Fruit fly (Drosophila melanogaster) whole organism, embryonic: ENCODE measurements around the gene Prx5.

ENCODE experiments used
- Ada2b ChIP-seq: fragments of 200-800 bp; sonication (Bioruptor generic); IDR thresholded peaks from 2 replicates; pipeline ENCODE4 v1.3.6; 2022; ENCODE audit warnings: missing biosample characterization, missing genetic modification characterization
- Asciz ChIP-seq: fragments of 200-800 bp; sonication (Bioruptor generic); optimal IDR thresholded peaks from 2 replicates; lab custom pipeline; 2017; ENCODE audit warnings: missing biosample characterization, mild to moderate bottlenecking, missing genetic modification characterization, missing genetic modification reagents
- Blimp-1 ChIP-seq: fragments of 200-800 bp; sonication (Bioruptor generic); optimal IDR thresholded peaks from 3 replicates; lab custom pipeline; 2018; ENCODE audit warnings: missing biosample characterization, missing genetic modification characterization, mild to moderate bottlenecking, moderate library complexity, missing genetic modification reagents
- CG12744 ChIP-seq: fragments of 200-800 bp; sonication (Bioruptor generic); optimal IDR thresholded peaks from 2 replicates; lab custom pipeline; 2016; ENCODE audit warnings: missing biosample characterization, missing genetic modification characterization
- CG14667 ChIP-seq: fragments of 200-800 bp; sonication (Bioruptor generic); IDR thresholded peaks from 2 replicates; pipeline ENCODE4 v1.3.6; 2022; ENCODE audit warnings: missing biosample characterization, missing genetic modification characterization
- CG1529 ChIP-seq: fragments of 200-800 bp; sonication (Bioruptor generic); optimal IDR thresholded peaks from 3 replicates; lab custom pipeline; 2018; ENCODE audit warnings: missing biosample characterization, missing genetic modification characterization
- CG17328 ChIP-seq: fragments of 200-800 bp; sonication (Bioruptor generic); IDR thresholded peaks from 2 replicates; pipeline ENCODE4 v1.3.6; 2022; ENCODE audit warnings: missing biosample characterization, missing genetic modification characterization
- CG2202 ChIP-seq: fragments of 200-800 bp; sonication (Bioruptor generic); optimal IDR thresholded peaks from 2 replicates; lab custom pipeline; 2018; ENCODE audit warnings: missing biosample characterization, mild to moderate bottlenecking, missing genetic modification characterization
- CG4707 ChIP-seq: fragments of 200-800 bp; sonication (Bioruptor generic); optimal IDR thresholded peaks from 2 replicates; lab custom pipeline; 2018; ENCODE audit warnings: missing biosample characterization, mild to moderate bottlenecking, missing genetic modification characterization, moderate library complexity
- CG6175 ChIP-seq: fragments of 200-800 bp; sonication (Bioruptor generic); IDR thresholded peaks from 3 replicates; pipeline ENCODE4 v1.3.6; 2022; ENCODE audit warnings: missing biosample characterization, missing genetic modification characterization
- CG6791 ChIP-seq: fragments of 200-800 bp; sonication (Bioruptor generic); IDR thresholded peaks from 3 replicates; pipeline ENCODE4 v1.3.6; 2022; ENCODE audit warnings: missing biosample characterization, missing genetic modification characterization; ENCODE audit not compliant: partially characterized antibody
- Dp ChIP-seq: fragments of 200-800 bp; sonication (Bioruptor generic); optimal IDR thresholded peaks from 2 replicates; lab custom pipeline; 2018; ENCODE audit warnings: missing biosample characterization, mild to moderate bottlenecking, missing genetic modification characterization, moderate library complexity
- E2f2 ChIP-seq: fragments of 200-800 bp; sonication (Bioruptor generic); IDR thresholded peaks from 2 replicates; pipeline ENCODE4 v1.3.6; 2022; ENCODE audit warnings: missing biosample characterization, missing genetic modification characterization
- H15 ChIP-seq: fragments of 200-800 bp; sonication (Bioruptor generic); IDR thresholded peaks from 3 replicates; pipeline ENCODE4 v1.3.6; 2022; ENCODE audit warnings: missing biosample characterization, missing genetic modification characterization
- HLH54F ChIP-seq: fragments of 200-800 bp; sonication (Bioruptor generic); optimal IDR thresholded peaks from 3 replicates; lab custom pipeline; 2016; ENCODE audit warnings: missing biosample characterization, missing genetic modification characterization
- Hey ChIP-seq: fragments of 200-800 bp; sonication (Bioruptor generic); optimal IDR thresholded peaks from 3 replicates; lab custom pipeline; 2018; ENCODE audit warnings: missing biosample characterization, mild to moderate bottlenecking, missing genetic modification characterization
- Lhr ChIP-seq: fragments of 200-800 bp; sonication (Bioruptor generic); optimal IDR thresholded peaks from 3 replicates; lab custom pipeline; 2017; ENCODE audit warnings: mild to moderate bottlenecking, missing biosample characterization, missing genetic modification reagents, missing genetic modification characterization
- Nf-YC ChIP-seq: fragments of 200-800 bp; optimal IDR thresholded peaks from 3 replicates; lab custom pipeline; 2019; ENCODE audit warnings: missing biosample characterization, mild to moderate bottlenecking, missing genetic modification characterization, moderate library complexity
- Sox102F ChIP-seq: fragments of 200-800 bp; sonication (Bioruptor generic); optimal IDR thresholded peaks from 2 replicates; lab custom pipeline; 2018; ENCODE audit warnings: missing biosample characterization, mild to moderate bottlenecking, missing genetic modification characterization, moderate library complexity
- Ssrp ChIP-seq: fragments of 200-800 bp; sonication (Bioruptor generic); optimal IDR thresholded peaks from 2 replicates; lab custom pipeline; 2018; ENCODE audit warnings: missing biosample characterization, mild to moderate bottlenecking, missing genetic modification characterization, moderate library complexity
- TFAM ChIP-seq: fragments of 200-800 bp; sonication (Bioruptor generic); optimal IDR thresholded peaks from 2 replicates; lab custom pipeline; 2017; ENCODE audit warnings: missing biosample characterization, missing genetic modification characterization, inconsistent platforms
- Taf1 ChIP-seq: fragments of 200-800 bp; sonication (Bioruptor generic); IDR thresholded peaks from 2 replicates; pipeline ENCODE4 v1.3.6; 2022; ENCODE audit warnings: missing biosample characterization, missing genetic modification characterization
- Tbp ChIP-seq: fragments of >200 bp; optimal IDR thresholded peaks from 2 replicates; lab custom pipeline; 2018; ENCODE audit warnings: missing biosample characterization, missing genetic modification characterization
- az2 ChIP-seq: fragments of 200-800 bp; sonication (Bioruptor generic); optimal IDR thresholded peaks from 3 replicates; lab custom pipeline; 2016; ENCODE audit warnings: missing biosample characterization, missing genetic modification characterization
- bab2 ChIP-seq: fragments of 200-800 bp; sonication (Bioruptor generic); optimal IDR thresholded peaks from 2 replicates; lab custom pipeline; 2016; ENCODE audit warnings: missing biosample characterization, missing genetic modification characterization
- btn ChIP-seq: fragments of 200-800 bp; sonication (Bioruptor generic); optimal IDR thresholded peaks from 2 replicates; lab custom pipeline; 2016; ENCODE audit warnings: missing biosample characterization, missing genetic modification characterization
- cad ChIP-seq: fragments of >200 bp; optimal IDR thresholded peaks from 2 replicates; lab custom pipeline; 2017; ENCODE audit warnings: missing biosample characterization, missing genetic modification characterization
- da ChIP-seq: fragments of 200-800 bp; sonication (Bioruptor generic); optimal IDR thresholded peaks from 2 replicates; lab custom pipeline; 2016; ENCODE audit warnings: missing biosample characterization, missing genetic modification characterization
- dpn ChIP-seq, 2 experiments: fragments of 200-800 bp; sonication (Bioruptor generic); optimal IDR thresholded peaks; 3 replicates each; lab custom pipeline; 2016; ENCODE audit warnings: missing biosample characterization in 2 of 2, missing genetic modification characterization in 2 of 2
- eyg ChIP-seq: fragments of 200-800 bp; sonication (Bioruptor generic); optimal IDR thresholded peaks from 3 replicates; lab custom pipeline; 2016; ENCODE audit warnings: missing biosample characterization, missing genetic modification characterization
- fd64A ChIP-seq: fragments of 200-800 bp; sonication (Bioruptor generic); optimal IDR thresholded peaks from 3 replicates; lab custom pipeline; 2018; ENCODE audit warnings: missing biosample characterization, mild to moderate bottlenecking, missing genetic modification characterization
- gro ChIP-seq: fragments of 200-800 bp; sonication (Bioruptor generic); optimal IDR thresholded peaks from 2 replicates; lab custom pipeline; 2016; ENCODE audit warnings: missing biosample characterization, missing genetic modification characterization
- h ChIP-seq: fragments of >200 bp; optimal IDR thresholded peaks from 2 replicates; lab custom pipeline; 2017
- inv ChIP-seq: fragments of 200-800 bp; sonication (Bioruptor generic); IDR thresholded peaks from 2 replicates; pipeline ENCODE4 v1.3.6; 2022; ENCODE audit warnings: missing biosample characterization, missing genetic modification characterization; ENCODE audit not compliant: partially characterized antibody
- knrl ChIP-seq: fragments of 200-800 bp; sonication (Bioruptor generic); IDR thresholded peaks from 3 replicates; pipeline ENCODE4 v1.3.6; 2022; ENCODE audit warnings: missing biosample characterization, missing genetic modification characterization; ENCODE audit not compliant: partially characterized antibody
- luna ChIP-seq: fragments of 200-800 bp; sonication (Bioruptor generic); optimal IDR thresholded peaks from 2 replicates; lab custom pipeline; 2016; ENCODE audit warnings: missing biosample characterization, missing genetic modification characterization
- prd ChIP-seq, 3 experiments: fragments of >200 bp in 2 of 3; fragments of 200-800 bp in 1 of 3; sonication (Bioruptor generic) in 1 of 3; optimal IDR thresholded peaks in 2 of 3; IDR thresholded peaks in 1 of 3; 2 replicates in 2 of 3; 3 replicates in 1 of 3; pipeline versions ENCODE4 v1.3.6 to Lab custom; 2017 to 2022; ENCODE audit warnings: missing biosample characterization in 1 of 3, missing genetic modification characterization in 1 of 3
- pum ChIP-seq: fragments of 200-800 bp; sonication (Bioruptor generic); optimal IDR thresholded peaks from 2 replicates; lab custom pipeline; 2016; ENCODE audit warnings: missing biosample characterization, missing genetic modification characterization
- shn ChIP-seq: fragments of 200-800 bp; sonication (Bioruptor generic); optimal IDR thresholded peaks from 3 replicates; lab custom pipeline; 2016; ENCODE audit warnings: missing biosample characterization, missing genetic modification characterization
- slbo ChIP-seq: fragments of 200-800 bp; sonication (Bioruptor generic); IDR thresholded peaks from 2 replicates; pipeline ENCODE4 v1.3.6; 2022; ENCODE audit warnings: missing biosample characterization, missing genetic modification characterization
- ssp ChIP-seq: fragments of 200-800 bp; sonication (Bioruptor generic); IDR thresholded peaks from 2 replicates; pipeline ENCODE4 v1.3.6; 2022; ENCODE audit warnings: missing biosample characterization, missing genetic modification characterization
- stwl ChIP-seq: fragments of 200-800 bp; sonication (Bioruptor generic); optimal IDR thresholded peaks from 3 replicates; lab custom pipeline; 2018; ENCODE audit warnings: missing biosample characterization, mild to moderate bottlenecking, missing genetic modification characterization, moderate library complexity
- trem ChIP-seq: fragments of 200-800 bp; optimal IDR thresholded peaks from 3 replicates; lab custom pipeline; 2019; ENCODE audit warnings: missing biosample characterization, mild to moderate bottlenecking, missing genetic modification characterization, moderate library complexity
- trh ChIP-seq: fragments of 200-800 bp; sonication (Bioruptor generic); optimal IDR thresholded peaks from 2 replicates; lab custom pipeline; 2016; ENCODE audit warnings: missing biosample characterization, missing genetic modification characterization
- twi ChIP-seq: fragments of 200-800 bp; optimal IDR thresholded peaks from 2 replicates; lab custom pipeline; 2019; ENCODE audit warnings: missing biosample characterization, mild to moderate bottlenecking, missing genetic modification characterization, moderate library complexity
- usp ChIP-seq: fragments of >200 bp; optimal IDR thresholded peaks from 2 replicates; lab custom pipeline; 2017; ENCODE audit warnings: missing biosample characterization, missing genetic modification characterization
- z ChIP-seq: fragments of 200-800 bp; sonication (Bioruptor generic); IDR thresholded peaks from 3 replicates; pipeline ENCODE4 v1.3.6; 2022; ENCODE audit warnings: missing biosample characterization, missing genetic modification characterization
- zen2 ChIP-seq: fragments of 200-800 bp; sonication (Bioruptor generic); IDR thresholded peaks from 3 replicates; pipeline ENCODE4 v1.3.6; 2022; ENCODE audit warnings: missing biosample characterization, missing genetic modification characterization; ENCODE audit not compliant: partially characterized antibody

Gene Prx5

dm6 chr3R:18171983-18172967 is 5.2 kb upstream of the Prx5 start (continued):
- TF ChIP-seq z (GFP tag; lab: Robert Waterston, UW) = 0 out of 3 replicates have a peak, but pooled peaks have one; percentile 7
- peak; percentile 74 for TF ChIP-seq Lhr (GFP tag; lab: Kevin White, UChicago)
- peak; percentile 75 for TF ChIP-seq H15 (GFP tag; lab: Robert Waterston, UW)
- peak; percentile 74 for TF ChIP-seq btn (GFP tag; lab: Kevin White, UChicago)
- peak; percentile 84 for TF ChIP-seq Ada2b
- peak; percentile 73 for TF ChIP-seq Taf1
- peak; percentile 73 for TF ChIP-seq gro (GFP tag; lab: Kevin White, UChicago)
- TF ChIP-seq prd (optimal IDR thresholded peaks at IDR 0.05; lab: Kevin White, UChicago) = no peak
- TF ChIP-seq prd (GFP tag; IDR thresholded peaks at IDR 0.05; lab: Robert Waterston, UW) = peak; percentile 93
- TF ChIP-seq knrl = no peak
- peak; percentile 52 for TF ChIP-seq Hey (tag; lab: Kevin White, UChicago)
- TF ChIP-seq cad (GFP tag; lab: Kevin White, UChicago) = no peak
- TF ChIP-seq CG14667 (GFP tag; lab: Robert Waterston, UW) = peak; percentile 79
- TF ChIP-seq zen2 (GFP tag; lab: Robert Waterston, UW) = no peak
- peak; percentile 79 for TF ChIP-seq fd64A (GFP tag; lab: Kevin White, UChicago)
- peak; percentile 71 for TF ChIP-seq trh (GFP tag; lab: Kevin White, UChicago)
- no peak for TF ChIP-seq inv
- TF ChIP-seq usp (GFP tag; lab: Kevin White, UChicago) = no peak
- TF ChIP-seq Blimp-1 (GFP tag; lab: Kevin White, UChicago) = peak; percentile 91
- peak; percentile 86 for TF ChIP-seq twi (tag; lab: Kevin White, UChicago)
- TF ChIP-seq E2f2 (GFP tag; lab: Robert Waterston, UW) = peak; percentile 66
- peak; percentile 56 for TF ChIP-seq TFAM (GFP tag; lab: Kevin White, UChicago)
- peak; percentile 52 for TF ChIP-seq luna (GFP tag; lab: Kevin White, UChicago)
- peak; percentile 95 for TF ChIP-seq Asciz (GFP tag; lab: Kevin White, UChicago)
- peak; percentile 86 for TF ChIP-seq Nf-YC (tag; lab: Kevin White, UChicago)
- TF ChIP-seq dpn (GFP tag; optimal IDR thresholded peaks at IDR 0.05; lab: Kevin White, UChicago) = peak; percentile 93
- TF ChIP-seq ssp (GFP tag; lab: Robert Waterston, UW) = peak; percentile 81
- peak; percentile 92 for TF ChIP-seq HLH54F (GFP tag; lab: Kevin White, UChicago)
- peak; percentile 95 for TF ChIP-seq az2 (GFP tag; lab: Kevin White, UChicago)
- peak; percentile 90 for TF ChIP-seq CG12744 (GFP tag; lab: Kevin White, UChicago)
- peak; percentile 85 for TF ChIP-seq CG4707 (GFP tag; lab: Kevin White, UChicago)
- peak; percentile 86 for TF ChIP-seq trem (tag; lab: Kevin White, UChicago)
- TF ChIP-seq eyg (GFP tag; lab: Kevin White, UChicago) = peak; percentile 79
- TF ChIP-seq bab2 (GFP tag; lab: Kevin White, UChicago) = peak; percentile 92
- peak; percentile 91 for TF ChIP-seq CG1529 (GFP tag; lab: Kevin White, UChicago)
- peak; percentile 87 for TF ChIP-seq CG17328
- peak; percentile 1 for TF ChIP-seq stwl
- peak; percentile 16 for TF ChIP-seq Dp (GFP tag; lab: Kevin White, UChicago)
- TF ChIP-seq CG6791 (GFP tag; lab: Robert Waterston, UW) = no peak
- TF ChIP-seq Ssrp = peak; percentile 98
- peak; percentile 87 for TF ChIP-seq slbo (GFP tag; lab: Robert Waterston, UW)
- TF ChIP-seq shn = peak; percentile 90
- TF ChIP-seq CG2202 (tag; lab: Kevin White, UChicago) = peak; percentile 84
- peak; percentile 96 for TF ChIP-seq Sox102F (GFP tag; lab: Kevin White, UChicago)
- peak; percentile 70 for TF ChIP-seq da
- TF ChIP-seq pum = peak; percentile 91
- TF ChIP-seq Tbp = no peak
- no peak; the same call in 1 of the 3 replicates for TF ChIP-seq CG6175 (GFP tag; lab: Robert Waterston, UW)
- no peak for TF ChIP-seq h (lab: Kevin White, UChicago)
